Worm (Caenorhabditis elegans): ENCODE data around the gene srlf-13.

DNA sequence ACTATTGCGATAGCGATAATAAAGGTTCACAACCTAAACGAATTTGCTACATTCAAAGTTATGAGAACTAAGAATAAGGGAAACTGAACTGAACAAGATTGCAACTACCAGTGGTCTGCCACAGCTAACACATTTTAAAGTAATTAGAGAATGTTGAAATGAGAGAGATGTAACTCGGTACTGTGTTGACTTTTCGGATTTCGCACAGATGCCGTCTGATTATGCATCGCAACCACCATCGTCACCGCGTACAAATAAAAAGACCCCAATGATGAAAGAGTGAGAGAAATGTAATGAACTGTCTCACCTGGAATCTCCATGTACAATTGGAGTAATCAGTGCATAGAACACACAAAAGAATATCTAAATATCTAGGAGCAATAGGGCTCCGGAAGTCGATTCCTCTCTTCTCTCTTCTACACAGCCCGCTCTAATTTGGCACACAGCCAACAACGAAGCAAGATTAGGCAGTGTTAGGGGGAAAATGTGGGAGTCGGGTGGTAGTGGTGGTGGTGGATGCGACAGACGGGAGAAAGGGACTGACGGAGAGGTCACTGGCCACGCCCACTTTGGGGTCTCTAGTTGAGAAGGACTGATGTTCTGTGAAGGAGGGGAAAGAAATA, 27.7 kb downstream of the srlf-13 start, which contains the start of gene F13E9.11:
- no peak for TF ChIP-seq unc-62 (GFP tag; optimal IDR thresholded peaks at IDR 0.05)
- TF ChIP-seq mab-5 (tag; optimal IDR thresholded peaks at IDR 0.05): no peak
- TF ChIP-seq nhr-12 (tag; optimal IDR thresholded peaks at IDR 0.05): no peak
- no peak for TF ChIP-seq sptf-1 (tag; optimal IDR thresholded peaks at IDR 0.05)
- TF ChIP-seq blmp-1 (tag; optimal IDR thresholded peaks at IDR 0.05): no peak
- no peak for TF ChIP-seq hlh-1 (tag; optimal IDR thresholded peaks at IDR 0.05)
- no peak for TF ChIP-seq nhr-76 (tag; optimal IDR thresholded peaks at IDR 0.05)
- no peak for TF ChIP-seq elt-1 (tag; optimal IDR thresholded peaks at IDR 0.05; ENCODE audit: borderline replicate concordance, insufficient read depth)
- no peak for TF ChIP-seq sem-2 (GFP tag; optimal IDR thresholded peaks at IDR 0.05)
- TF ChIP-seq lin-13 (tag; optimal IDR thresholded peaks at IDR 0.05): no peak
- TF ChIP-seq tbx-8 (GFP tag; optimal IDR thresholded peaks at IDR 0.05): no peak
- no peak for TF ChIP-seq snpc-4 (tag; optimal IDR thresholded peaks at IDR 0.05)
